Fruit fly (Drosophila melanogaster) whole organism, prepupa: ENCODE measurements around the gene Atf3.

Source experiments
- Gug ChIP-seq: fragments of 200-800 bp; sonication (Bioruptor generic); IDR thresholded peaks from 2 replicates; pipeline ENCODE4 v1.3.6; 2022; ENCODE audit warnings: missing biosample characterization, missing genetic modification characterization
- fd59A ChIP-seq: fragments of 200-800 bp; sonication (Bioruptor generic); optimal IDR thresholded peaks from 2 replicates; lab custom pipeline; 2017; ENCODE audit warnings: missing biosample characterization, mild to moderate bottlenecking, missing genetic modification characterization, missing genetic modification reagents

- TF ChIP-seq Gug (GFP tag; lab: Robert Waterston, UW) (no peak), fd59A (no peak)
Measured at dm6 chrX:1311218-1311617, 36.1 kb upstream of the Atf3 start.
